Worm (Caenorhabditis elegans) whole organism, midembryonic: ENCODE measurements around the gene W06G6.10.

Experiments
- T22C8.4 ChIP-seq: fragments of 200-800 bp; sonication (Bioruptor generic); IDR thresholded peaks from 2 replicates; pipeline ENCODE4 v1.3.6; 2022; ENCODE audit warnings: missing genetic modification characterization, missing compliant biosample characterization
- cog-1 ChIP-seq: sonication (generic microtip); optimal IDR thresholded peaks from 2 replicates; lab custom pipeline; 2016; ENCODE audit warnings: missing genetic modification characterization, missing compliant biosample characterization
- flt-1 ChIP-seq: fragments of 200-800 bp; sonication (Bioruptor generic); IDR thresholded peaks from 2 replicates; pipeline ENCODE4 v1.3.6; 2022; ENCODE audit warnings: missing genetic modification characterization, missing compliant biosample characterization
- klf-2 ChIP-seq: fragments of 200-800 bp; sonication (Bioruptor generic); conservative IDR thresholded peaks from 2 replicates; pipeline ENCODE4 v1.3.6; 2022; ENCODE audit warnings: missing genetic modification reagents, missing genetic modification characterization, missing compliant biosample characterization
- med-1 ChIP-seq: sonication (generic microtip); optimal IDR thresholded peaks from 2 replicates; lab custom pipeline; 2017; ENCODE audit warnings: missing genetic modification characterization, mild to moderate bottlenecking, missing compliant biosample characterization, antibody characterized with exemption, missing genetic modification reagents; ENCODE audit not compliant: insufficient read depth
- ref-1 ChIP-seq: fragments of 200-800 bp; sonication (Bioruptor generic); conservative IDR thresholded peaks from 2 replicates; pipeline ENCODE4 v1.3.6; 2022; ENCODE audit warnings: missing genetic modification reagents, missing genetic modification characterization, missing compliant biosample characterization
- tab-1 ChIP-seq: fragments of 200-800 bp; sonication (Bioruptor generic); IDR thresholded peaks from 2 replicates; pipeline ENCODE4 v1.3.6; 2022; ENCODE audit warnings: missing genetic modification characterization, missing compliant biosample characterization
- ztf-23 ChIP-seq: fragments of 200-800 bp; sonication (Bioruptor generic); IDR thresholded peaks from 2 replicates; pipeline ENCODE4 v1.3.6; 2022; ENCODE audit warnings: missing genetic modification reagents, missing genetic modification characterization, missing compliant biosample characterization

DNA sequence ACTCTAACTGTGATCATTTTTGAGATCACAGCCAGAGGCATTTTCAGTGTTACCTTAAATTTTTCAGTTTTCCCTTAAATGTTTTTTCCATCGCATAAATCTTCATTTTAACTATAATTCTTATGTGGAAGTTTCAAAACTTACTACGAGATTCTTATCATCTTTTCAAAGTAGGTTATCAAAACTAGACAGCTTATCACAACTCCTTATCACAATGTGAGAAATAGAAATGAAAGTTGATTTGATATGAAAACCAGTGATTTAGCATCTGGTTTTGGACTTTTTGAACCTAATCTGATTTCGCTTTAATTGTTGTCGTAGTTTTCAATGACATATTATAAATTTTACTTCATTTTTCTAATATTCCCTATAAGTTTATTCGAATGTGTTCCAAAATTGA, 11.1 kb downstream of the W06G6.10 start, which contains the start of gene mltn-11:
- TF ChIP-seq flt-1 (GFP tag; lab: Robert Waterston, UW): no peak
- no peak for TF ChIP-seq ref-1 (GFP tag; lab: Robert Waterston, UW)
- no peak for TF ChIP-seq ztf-23 (GFP tag; lab: Robert Waterston, UW)
- no peak for TF ChIP-seq med-1
- TF ChIP-seq cog-1 (tag; lab: Kevin White, UChicago): no peak
- no peak for TF ChIP-seq T22C8.4 (GFP tag; lab: Robert Waterston, UW)
- no peak for TF ChIP-seq klf-2 (GFP tag; lab: Robert Waterston, UW)
- no peak for TF ChIP-seq tab-1 (GFP tag; lab: Robert Waterston, UW)
